Fruit fly (Drosophila melanogaster) whole organism, prepupa: ENCODE data around the gene CG11699.
A peak's percentile ranks its signal among the peaks of the same experiment; 100 is the strongest.

ENCODE experiments used
- Blimp-1 ChIP-seq: fragments of 200-800 bp; sonication (Bioruptor generic); optimal IDR thresholded peaks from 3 replicates; lab custom pipeline; 2017; ENCODE audit warnings: missing biosample characterization, missing genetic modification characterization, mild to moderate bottlenecking, moderate library complexity, missing genetic modification reagents
- CG10631 ChIP-seq: fragments of 200-800 bp; sonication (Bioruptor generic); optimal IDR thresholded peaks from 2 replicates; lab custom pipeline; 2016; ENCODE audit warnings: missing biosample characterization, missing genetic modification characterization
- CG10669 ChIP-seq: fragments of 200-800 bp; sonication (Bioruptor generic); optimal IDR thresholded peaks from 3 replicates; lab custom pipeline; 2018; ENCODE audit warnings: missing biosample characterization, mild to moderate bottlenecking, missing genetic modification characterization, moderate library complexity
- CG11294 ChIP-seq: fragments of 200-800 bp; sonication (Bioruptor generic); IDR thresholded peaks from 2 replicates; pipeline ENCODE4 v1.3.6; 2022; ENCODE audit warnings: missing biosample characterization, missing genetic modification characterization
- CG11762 ChIP-seq: fragments of 200-800 bp; sonication (Bioruptor generic); optimal IDR thresholded peaks from 3 replicates; lab custom pipeline; 2016; ENCODE audit warnings: missing biosample characterization, missing genetic modification characterization; ENCODE audit not compliant: insufficient read depth
- CG1621 ChIP-seq: fragments of 200-800 bp; sonication (Bioruptor generic); optimal IDR thresholded peaks from 3 replicates; lab custom pipeline; 2018; ENCODE audit warnings: missing biosample characterization, mild to moderate bottlenecking, missing genetic modification characterization
- CG16779 ChIP-seq: fragments of 200-800 bp; sonication (Bioruptor generic); optimal IDR thresholded peaks from 3 replicates; lab custom pipeline; 2017; ENCODE audit warnings: missing biosample characterization, mild to moderate bottlenecking, missing genetic modification characterization
- CG31627 ChIP-seq: fragments of 200-800 bp; sonication (Bioruptor generic); optimal IDR thresholded peaks from 3 replicates; lab custom pipeline; 2016; ENCODE audit warnings: missing biosample characterization, missing genetic modification characterization
- CG32006 ChIP-seq: fragments of 200-800 bp; sonication (Bioruptor generic); optimal IDR thresholded peaks from 3 replicates; lab custom pipeline; 2017; ENCODE audit warnings: missing biosample characterization, mild to moderate bottlenecking, missing genetic modification characterization
- CG34406 ChIP-seq: fragments of 200-800 bp; sonication (Bioruptor generic); optimal IDR thresholded peaks from 3 replicates; lab custom pipeline; 2016; ENCODE audit warnings: missing biosample characterization, missing genetic modification characterization
- CG3919 ChIP-seq: fragments of 200-800 bp; sonication (Bioruptor generic); optimal IDR thresholded peaks from 3 replicates; lab custom pipeline; 2016; ENCODE audit warnings: missing biosample characterization, missing genetic modification characterization
- CG4318 ChIP-seq: fragments of 200-800 bp; sonication (Bioruptor generic); optimal IDR thresholded peaks from 3 replicates; lab custom pipeline; 2017; ENCODE audit warnings: missing biosample characterization, mild to moderate bottlenecking, missing genetic modification characterization
- CG6163 ChIP-seq: fragments of 200-800 bp; sonication (Bioruptor generic); IDR thresholded peaks from 3 replicates; pipeline ENCODE4 v1.3.6; 2022; ENCODE audit warnings: missing biosample characterization, missing genetic modification characterization
- CG6276 ChIP-seq: fragments of 200-800 bp; sonication (Bioruptor generic); optimal IDR thresholded peaks from 2 replicates; lab custom pipeline; 2017; ENCODE audit warnings: missing biosample characterization, mild to moderate bottlenecking, missing genetic modification characterization
- CG6792 ChIP-seq: fragments of 200-800 bp; sonication (Bioruptor generic); optimal IDR thresholded peaks from 3 replicates; lab custom pipeline; 2016; ENCODE audit warnings: missing biosample characterization, missing genetic modification characterization
- CG6808 ChIP-seq: fragments of 200-800 bp; sonication (Bioruptor generic); optimal IDR thresholded peaks from 3 replicates; lab custom pipeline; 2017; ENCODE audit warnings: missing biosample characterization, missing genetic modification characterization, mild to moderate bottlenecking, moderate library complexity, missing genetic modification reagents
- CG6854 ChIP-seq: fragments of 200-800 bp; sonication (Bioruptor generic); optimal IDR thresholded peaks from 2 replicates; lab custom pipeline; 2017; ENCODE audit warnings: missing biosample characterization, mild to moderate bottlenecking, missing genetic modification characterization
- CG8632 ChIP-seq: fragments of 200-800 bp; sonication (Bioruptor generic); optimal IDR thresholded peaks from 3 replicates; lab custom pipeline; 2016; ENCODE audit warnings: missing biosample characterization, missing genetic modification characterization
- Eip75B ChIP-seq: fragments of 200-800 bp; sonication (Bioruptor generic); optimal IDR thresholded peaks from 3 replicates; lab custom pipeline; 2016; ENCODE audit warnings: missing biosample characterization, missing genetic modification characterization
- Eip78C ChIP-seq: fragments of 200-800 bp; sonication (Bioruptor generic); peaks from one replicate; lab custom pipeline; 2016; ENCODE audit warnings: missing biosample characterization, missing genetic modification characterization
- Eip93F ChIP-seq: fragments of 200-800 bp; sonication (Bioruptor generic); optimal IDR thresholded peaks from 2 replicates; lab custom pipeline; 2016; ENCODE audit warnings: missing biosample characterization, mild to moderate bottlenecking, missing genetic modification characterization
- Gug ChIP-seq: fragments of 200-800 bp; sonication (Bioruptor generic); IDR thresholded peaks from 2 replicates; pipeline ENCODE4 v1.3.6; 2022; ENCODE audit warnings: missing biosample characterization, missing genetic modification characterization
- Hr38 ChIP-seq: sonication (Bioruptor generic); optimal IDR thresholded peaks from 2 replicates; lab custom pipeline; 2016; ENCODE audit warnings: missing biosample characterization, missing genetic modification characterization
- Hr39 ChIP-seq: fragments of 200-800 bp; sonication (Bioruptor generic); optimal IDR thresholded peaks from 2 replicates; lab custom pipeline; 2016; ENCODE audit warnings: missing biosample characterization, missing genetic modification characterization
- Hr4 ChIP-seq: fragments of 200-800 bp; sonication (Bioruptor generic); optimal IDR thresholded peaks from 3 replicates; lab custom pipeline; 2016; ENCODE audit warnings: missing biosample characterization, missing genetic modification characterization
- Lpt ChIP-seq: fragments of 200-800 bp; sonication (Bioruptor generic); optimal IDR thresholded peaks from 3 replicates; lab custom pipeline; 2016; ENCODE audit warnings: missing biosample characterization, missing genetic modification characterization
- OdsH ChIP-seq: fragments of 200-800 bp; sonication (Bioruptor generic); optimal IDR thresholded peaks from 3 replicates; lab custom pipeline; 2016; ENCODE audit warnings: missing biosample characterization, missing genetic modification characterization
- Smox ChIP-seq: fragments of 200-800 bp; sonication (Bioruptor generic); optimal IDR thresholded peaks from 3 replicates; lab custom pipeline; 2016; ENCODE audit warnings: missing biosample characterization, missing genetic modification characterization
- Sox102F ChIP-seq: fragments of 200-800 bp; sonication (Bioruptor generic); optimal IDR thresholded peaks from 2 replicates; lab custom pipeline; 2016; ENCODE audit warnings: missing biosample characterization, mild to moderate bottlenecking, missing genetic modification characterization
- Sox14 ChIP-seq: fragments of 200-800 bp; sonication (Bioruptor generic); optimal IDR thresholded peaks from 3 replicates; lab custom pipeline; 2016; ENCODE audit warnings: missing biosample characterization, missing genetic modification characterization
- Sox15 ChIP-seq: fragments of 200-800 bp; sonication (Bioruptor generic); optimal IDR thresholded peaks from 3 replicates; lab custom pipeline; 2016; ENCODE audit warnings: missing biosample characterization, missing genetic modification characterization
- achi ChIP-seq: fragments of 200-800 bp; sonication (Bioruptor generic); optimal IDR thresholded peaks from 3 replicates; lab custom pipeline; 2016; ENCODE audit warnings: missing biosample characterization, missing genetic modification characterization
- cyc ChIP-seq: fragments of 200-800 bp; sonication (Bioruptor generic); optimal IDR thresholded peaks from 3 replicates; lab custom pipeline; 2016; ENCODE audit warnings: missing biosample characterization, missing genetic modification characterization
- dsx ChIP-seq: fragments of 200-800 bp; optimal IDR thresholded peaks from 3 replicates; lab custom pipeline; 2019; ENCODE audit warnings: missing biosample characterization, mild to moderate bottlenecking, missing genetic modification characterization, moderate library complexity; ENCODE audit not compliant: poor library complexity, severe bottlenecking
- esn ChIP-seq: fragments of 200-800 bp; sonication (Bioruptor generic); optimal IDR thresholded peaks from 2 replicates; lab custom pipeline; 2016; ENCODE audit warnings: missing biosample characterization, mild to moderate bottlenecking, missing genetic modification characterization, moderate library complexity
- fd85E ChIP-seq: fragments of 200-800 bp; sonication (Bioruptor generic); optimal IDR thresholded peaks from 3 replicates; lab custom pipeline; 2016; ENCODE audit warnings: missing biosample characterization, missing genetic modification characterization
- lz ChIP-seq: fragments of 200-800 bp; sonication (Bioruptor generic); optimal IDR thresholded peaks from 3 replicates; lab custom pipeline; 2016; ENCODE audit warnings: missing biosample characterization, missing genetic modification characterization
- net ChIP-seq: fragments of 200-800 bp; sonication (Bioruptor generic); optimal IDR thresholded peaks from 3 replicates; lab custom pipeline; 2016; ENCODE audit warnings: missing biosample characterization, missing genetic modification characterization
- pdm3 ChIP-seq: fragments of 200-800 bp; sonication (Bioruptor generic); optimal IDR thresholded peaks from 3 replicates; lab custom pipeline; 2016; ENCODE audit warnings: missing biosample characterization, missing genetic modification characterization
- ss ChIP-seq, 2 experiments: fragments of 200-800 bp; sonication (Bioruptor generic); optimal IDR thresholded peaks; 2 replicates in 1 of 2; 3 replicates in 1 of 2; lab custom pipeline; 2017 to 2018; ENCODE audit warnings: mild to moderate bottlenecking in 2 of 2, missing biosample characterization in 2 of 2, missing genetic modification characterization in 2 of 2, moderate library complexity in 1 of 2
- svp ChIP-seq: fragments of 200-800 bp; sonication (Bioruptor generic); peaks from one replicate; lab custom pipeline; 2016; ENCODE audit warnings: missing biosample characterization, missing genetic modification characterization

CG11699 gene

dm6 chrX:11521561-11522546, 48.6 kb upstream of the CG11699 start (continued):
- TF ChIP-seq Eip78C: peak; percentile 83
- TF ChIP-seq CG3919: peak; percentile 50
- TF ChIP-seq CG31627 (GFP tag; lab: Kevin White, UChicago): peak; percentile 20
- TF ChIP-seq achi (GFP tag; lab: Kevin White, UChicago): peak; percentile 20
- TF ChIP-seq Hr38 (GFP tag; lab: Kevin White, UChicago): no peak
- no peak for TF ChIP-seq Sox102F (GFP tag; lab: Kevin White, UChicago)
- peak; percentile 26 for TF ChIP-seq CG6808 (GFP tag; lab: Kevin White, UChicago)
- peak; percentile 66 for TF ChIP-seq CG32006 (GFP tag; lab: Kevin White, UChicago)
- TF ChIP-seq CG10631: peak; percentile 49
- no peak for TF ChIP-seq Sox15 (GFP tag; lab: Kevin White, UChicago)
- peak; percentile 42 for TF ChIP-seq Sox14 (GFP tag; lab: Kevin White, UChicago)
- peak; percentile 56 for TF ChIP-seq OdsH (GFP tag; lab: Kevin White, UChicago)
- peak; percentile 50 for TF ChIP-seq CG16779 (tag; lab: Kevin White, UChicago)
- peak; percentile 35 for TF ChIP-seq Hr4 (GFP tag; lab: Kevin White, UChicago)
- peak; percentile 56 for TF ChIP-seq Eip75B (GFP tag; lab: Kevin White, UChicago)
- TF ChIP-seq CG6792 (GFP tag; lab: Kevin White, UChicago): peak; percentile 49
- peak; percentile 45; the same call in 1 of the 3 replicates for TF ChIP-seq CG6163
- peak; percentile 55 for TF ChIP-seq CG8632 (GFP tag; lab: Kevin White, UChicago)
- TF ChIP-seq fd85E (GFP tag; lab: Kevin White, UChicago): no peak
- TF ChIP-seq CG34406 (GFP tag; lab: Kevin White, UChicago): peak; percentile 59

- TF ChIP-seq CG6276 (GFP tag; lab: Kevin White, UChicago): peak; percentile 20
- no peak for TF ChIP-seq cyc (GFP tag; lab: Kevin White, UChicago)
- TF ChIP-seq OdsH (GFP tag; lab: Kevin White, UChicago): no peak
- no peak for TF ChIP-seq Lpt (GFP tag; lab: Kevin White, UChicago)
- TF ChIP-seq Eip93F (GFP tag; lab: Kevin White, UChicago): no peak
- no peak for TF ChIP-seq dsx (GFP tag; lab: Kevin White, UChicago)
- TF ChIP-seq CG8632 (GFP tag; lab: Kevin White, UChicago): no peak
- TF ChIP-seq esn (GFP tag; lab: Kevin White, UChicago): no peak
- TF ChIP-seq CG10631: no peak
- no peak for TF ChIP-seq CG31627 (GFP tag; lab: Kevin White, UChicago)
- no peak for TF ChIP-seq pdm3 (GFP tag; lab: Kevin White, UChicago)
- no peak for TF ChIP-seq CG11294 (GFP tag; lab: Robert Waterston, UW)
- no peak for TF ChIP-seq CG10669 (GFP tag; lab: Kevin White, UChicago)
- TF ChIP-seq Hr38 (GFP tag; lab: Kevin White, UChicago): no peak
- TF ChIP-seq CG6854 (GFP tag; lab: Kevin White, UChicago): peak; percentile 5
- TF ChIP-seq Sox102F (GFP tag; lab: Kevin White, UChicago): no peak
- TF ChIP-seq Hr39: no peak
- no peak for TF ChIP-seq achi (GFP tag; lab: Kevin White, UChicago)
- TF ChIP-seq CG3919: no peak
- TF ChIP-seq net (GFP tag; lab: Kevin White, UChicago): no peak
- no peak for TF ChIP-seq Gug
- TF ChIP-seq CG6163: no peak
- TF ChIP-seq lz (GFP tag; lab: Kevin White, UChicago): no peak
- no peak for TF ChIP-seq CG32006 (GFP tag; lab: Kevin White, UChicago)
- TF ChIP-seq Smox (GFP tag; lab: Kevin White, UChicago): no peak
- TF ChIP-seq CG11762: no peak
- TF ChIP-seq CG4318 (GFP tag; lab: Kevin White, UChicago): no peak
- no peak for TF ChIP-seq CG1621 (tag; lab: Kevin White, UChicago)
- TF ChIP-seq ss (GFP tag; optimal IDR thresholded peaks at IDR 0.05; lab: Kevin White, UChicago): no peak
- peak; percentile 69 for TF ChIP-seq Eip78C
- TF ChIP-seq Blimp-1 (GFP tag; lab: Kevin White, UChicago): peak; percentile 72
- TF ChIP-seq svp (GFP tag; lab: Kevin White, UChicago): no peak
These were observed 46.5 kb upstream of the CG11699 start for dm6 chrX:11523921-11524320.
